Worm (Caenorhabditis elegans) whole organism, L3 larva: ENCODE results near the gene T07F8.1.

Experiments
- aly-2 ChIP-seq: fragments of 150-350 bp; optimal IDR thresholded peaks from 2 replicates; lab custom pipeline; 2014; ENCODE audit warnings: missing biosample characterization, missing genetic modification characterization
- ama-1 ChIP-seq: fragments of 150-350 bp; optimal IDR thresholded peaks from 2 replicates; lab custom pipeline; 2018
- ceh-16 ChIP-seq: sonication (generic microtip); optimal IDR thresholded peaks from 2 replicates; lab custom pipeline; 2017; ENCODE audit warnings: missing biosample characterization, missing genetic modification characterization
- ceh-28 ChIP-seq: fragments of 150-350 bp; optimal IDR thresholded peaks from 2 replicates; lab custom pipeline; 2014; ENCODE audit warnings: missing biosample characterization, missing genetic modification reagents, missing genetic modification characterization
- ceh-82 ChIP-seq: fragments of 150-350 bp; optimal IDR thresholded peaks from 2 replicates; lab custom pipeline; 2014; ENCODE audit warnings: missing biosample characterization, missing genetic modification characterization
- ceh-9 ChIP-seq: sonication (generic microtip); optimal IDR thresholded peaks from 2 replicates; lab custom pipeline; 2018; ENCODE audit warnings: missing biosample characterization, missing genetic modification characterization
- daf-12 ChIP-seq: fragments of 150-350 bp; optimal IDR thresholded peaks from 2 replicates; lab custom pipeline; 2014; ENCODE audit warnings: missing biosample characterization, missing genetic modification reagents, missing genetic modification characterization
- egl-27 ChIP-seq: sonication (generic microtip); optimal IDR thresholded peaks from 4 replicates; lab custom pipeline; 2017; ENCODE audit warnings: missing biosample characterization, missing genetic modification reagents, missing genetic modification characterization
- egl-5 ChIP-seq: fragments of 150-350 bp; optimal IDR thresholded peaks from 2 replicates; lab custom pipeline; 2017; ENCODE audit warnings: missing biosample characterization, missing genetic modification reagents, missing genetic modification characterization, inconsistent platforms
- elt-1 ChIP-seq: fragments of 150-350 bp; optimal IDR thresholded peaks from 2 replicates; lab custom pipeline; 2014; ENCODE audit warnings: missing biosample characterization, missing genetic modification characterization
- elt-2 ChIP-seq: sonication (generic microtip); optimal IDR thresholded peaks from 2 replicates; lab custom pipeline; 2016; ENCODE audit warnings: missing genetic modification reagents, mild to moderate bottlenecking, missing genetic modification characterization, missing compliant biosample characterization
- elt-3 ChIP-seq, 3 experiments: fragments of 150-350 bp in 1 of 3; sonication (generic microtip) in 2 of 3; optimal IDR thresholded peaks; 2 replicates in 2 of 3; 4 replicates in 1 of 3; lab custom pipeline; 2014 to 2017; ENCODE audit warnings: missing biosample characterization in 3 of 3, missing genetic modification characterization in 3 of 3
- eor-1 ChIP-seq, 2 experiments: fragments of 150-350 bp; optimal IDR thresholded peaks; 2 replicates each; lab custom pipeline; 2014 to 2018; ENCODE audit warnings: missing biosample characterization in 2 of 2, missing genetic modification characterization in 2 of 2
- fkh-10 ChIP-seq: sonication (generic microtip); optimal IDR thresholded peaks from 2 replicates; lab custom pipeline; 2017; ENCODE audit warnings: missing biosample characterization, missing genetic modification reagents, missing genetic modification characterization
- fos-1 ChIP-seq: fragments of 150-350 bp; optimal IDR thresholded peaks from 2 replicates; lab custom pipeline; 2014; ENCODE audit warnings: missing biosample characterization, missing genetic modification characterization
- hmg-11 ChIP-seq: sonication (generic microtip); optimal IDR thresholded peaks from 2 replicates; lab custom pipeline; 2016; ENCODE audit warnings: missing genetic modification characterization, missing compliant biosample characterization
- lin-15B ChIP-seq: fragments of 150-350 bp; optimal IDR thresholded peaks from 2 replicates; lab custom pipeline; 2014; ENCODE audit warnings: missing biosample characterization, missing genetic modification characterization
- lin-39 ChIP-seq: fragments of 150-350 bp; optimal IDR thresholded peaks from 2 replicates; lab custom pipeline; 2018; ENCODE audit warnings: missing biosample characterization, missing genetic modification reagents, missing genetic modification characterization
- lsy-12 ChIP-seq: sonication (generic microtip); optimal IDR thresholded peaks from 2 replicates; lab custom pipeline; 2016; ENCODE audit warnings: mild to moderate bottlenecking, missing genetic modification characterization, missing compliant biosample characterization
- mdl-1 ChIP-seq: fragments of 150-350 bp; optimal IDR thresholded peaks from 2 replicates; lab custom pipeline; 2014; ENCODE audit warnings: missing biosample characterization, missing genetic modification characterization
- mml-1 ChIP-seq: fragments of 150-350 bp; sonication (generic microtip); optimal IDR thresholded peaks from 3 replicates; lab custom pipeline; 2014; ENCODE audit warnings: missing biosample characterization, missing genetic modification characterization
- nfya-1 ChIP-seq: sonication (generic microtip); optimal IDR thresholded peaks from 2 replicates; lab custom pipeline; 2017; ENCODE audit warnings: missing genetic modification characterization, mild to moderate bottlenecking, missing compliant biosample characterization, antibody characterized with exemption, moderate library complexity; ENCODE audit not compliant: insufficient read depth
- nhr-11 ChIP-seq: fragments of 150-350 bp; optimal IDR thresholded peaks from 2 replicates; lab custom pipeline; 2014; ENCODE audit warnings: missing biosample characterization, missing genetic modification characterization
- nhr-12 ChIP-seq: fragments of 150-350 bp; optimal IDR thresholded peaks from 2 replicates; lab custom pipeline; 2014; ENCODE audit warnings: missing biosample characterization, missing genetic modification characterization
- nhr-23 ChIP-seq: fragments of 150-350 bp; optimal IDR thresholded peaks from 2 replicates; lab custom pipeline; 2014; ENCODE audit warnings: missing biosample characterization, missing genetic modification reagents, missing genetic modification characterization
- nhr-237 ChIP-seq: fragments of 150-350 bp; optimal IDR thresholded peaks from 2 replicates; lab custom pipeline; 2014; ENCODE audit warnings: missing biosample characterization, missing genetic modification characterization
- nhr-25 ChIP-seq: sonication (generic microtip); optimal IDR thresholded peaks from 2 replicates; lab custom pipeline; 2017; ENCODE audit warnings: missing biosample characterization, missing genetic modification characterization
- nhr-28 ChIP-seq: fragments of 150-350 bp; optimal IDR thresholded peaks from 2 replicates; lab custom pipeline; 2014; ENCODE audit warnings: missing biosample characterization, missing genetic modification characterization
- nhr-43 ChIP-seq: sonication (generic microtip); optimal IDR thresholded peaks from 2 replicates; lab custom pipeline; 2016; ENCODE audit warnings: mild to moderate bottlenecking, missing genetic modification characterization, missing compliant biosample characterization; ENCODE audit not compliant: poor library complexity, severe bottlenecking
- nhr-67 ChIP-seq: fragments of 150-350 bp; optimal IDR thresholded peaks from 2 replicates; lab custom pipeline; 2014; ENCODE audit warnings: missing biosample characterization, missing genetic modification characterization
- nhr-76 ChIP-seq: fragments of 150-350 bp; sonication (generic microtip); optimal IDR thresholded peaks from 5 replicates; lab custom pipeline; 2014; ENCODE audit warnings: missing biosample characterization, missing genetic modification characterization
- pha-4 ChIP-seq: fragments of 150-350 bp; optimal IDR thresholded peaks from 2 replicates; lab custom pipeline; 2014; ENCODE audit warnings: missing biosample characterization, missing genetic modification reagents, missing genetic modification characterization
- pqm-1 ChIP-seq: fragments of 150-350 bp; optimal IDR thresholded peaks from 2 replicates; lab custom pipeline; 2017; ENCODE audit warnings: missing biosample characterization, missing genetic modification characterization, inconsistent platforms
- sea-2 ChIP-seq: fragments of 150-350 bp; sonication (generic microtip); optimal IDR thresholded peaks from 4 replicates; lab custom pipeline; 2014; ENCODE audit warnings: missing biosample characterization, missing genetic modification reagents, missing genetic modification characterization
- tbx-2 ChIP-seq: sonication (generic microtip); optimal IDR thresholded peaks from 2 replicates; lab custom pipeline; 2016; ENCODE audit warnings: mild to moderate bottlenecking, missing genetic modification characterization, missing compliant biosample characterization
- unc-39 ChIP-seq: sonication (generic microtip); optimal IDR thresholded peaks from 4 replicates; lab custom pipeline; 2017; ENCODE audit warnings: missing biosample characterization, missing genetic modification characterization
- zag-1 ChIP-seq: fragments of 150-350 bp; optimal IDR thresholded peaks from 2 replicates; lab custom pipeline; 2014; ENCODE audit warnings: missing biosample characterization, missing genetic modification characterization
- ztf-11 ChIP-seq: fragments of 150-350 bp; optimal IDR thresholded peaks from 2 replicates; lab custom pipeline; 2014; ENCODE audit warnings: missing biosample characterization, missing genetic modification characterization

Gene T07F8.1

ce11 chrII:7126457-7126856 lies 21.7 kb upstream of the T07F8.1 start, which contains the start of gene F10E7.1:
TSS of gene F10E7.1 (plus strand) at chrII:7126757.
- TF ChIP-seq ceh-16: no peak
- no peak for TF ChIP-seq nhr-28 (tag; lab: Kevin White, UChicago)
- no peak for TF ChIP-seq nhr-23
- TF ChIP-seq ceh-28 (tag; lab: Kevin White, UChicago): no peak
- TF ChIP-seq ceh-82 (tag; lab: Kevin White, UChicago): no peak
- no peak for TF ChIP-seq hmg-11
- no peak for TF ChIP-seq fkh-10
- no peak for TF ChIP-seq elt-2 (tag; lab: Kevin White, UChicago)
- no peak for TF ChIP-seq unc-39
- no peak for TF ChIP-seq sea-2 (GFP tag; lab: Kevin White, UChicago)

ce11 chrII:7131871-7132693 lies 16.1 kb upstream of the T07F8.1 start, which contains the start of the genes T07F8.4 and gld-3:
TSS of gene T07F8.4 (minus strand) at chrII:7132032.
TSS of gene gld-3 (plus strand) at chrII:7132643.
- peak; percentile 36 for TF ChIP-seq lin-15B (tag; lab: Kevin White, UChicago)
- no peak for TF ChIP-seq nhr-23
- no peak for TF ChIP-seq lin-39 (tag; lab: Kevin White, UChicago)
- peak; percentile 14 for TF ChIP-seq nhr-25
- TF ChIP-seq zag-1 (tag; lab: Kevin White, UChicago): no peak
- no peak for TF ChIP-seq eor-1 (tag; optimal IDR thresholded peaks at IDR 0.05; lab: Kevin White, UChicago)
- TF ChIP-seq nhr-67 (tag; lab: Kevin White, UChicago): no peak
- no peak for TF ChIP-seq pha-4 (tag; lab: Kevin White, UChicago)
- no peak for TF ChIP-seq mml-1 (tag; lab: Kevin White, UChicago)
- TF ChIP-seq ztf-11 (tag; lab: Kevin White, UChicago): no peak
- TF ChIP-seq nfya-1: peak; percentile 83
- TF ChIP-seq aly-2: no peak
- TF ChIP-seq pqm-1: no peak

DNA sequence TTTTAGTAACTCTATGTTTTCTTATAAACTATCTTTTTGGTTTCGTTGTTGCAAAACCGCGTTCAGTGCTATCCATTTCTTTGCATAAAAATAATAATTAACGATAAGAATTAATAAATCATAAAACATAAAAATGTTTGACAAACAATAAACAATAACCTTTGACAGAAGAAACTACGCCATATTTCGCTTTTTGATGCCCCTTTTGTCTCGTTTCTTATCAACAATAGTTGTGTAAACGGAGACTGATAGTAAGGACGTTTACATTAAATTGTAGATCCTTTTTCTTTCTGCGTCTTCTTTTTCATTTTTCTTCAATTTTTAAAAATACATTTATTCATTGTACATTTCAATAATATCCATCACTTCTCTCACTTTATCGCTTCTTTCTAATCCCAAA lies 9.1 kb upstream of the T07F8.1 start:
- TF ChIP-seq ceh-9: no peak
- no peak for TF ChIP-seq nhr-43 (tag; lab: Kevin White, UChicago)
- TF ChIP-seq pqm-1: peak; percentile 86
- peak; percentile 76 for TF ChIP-seq pha-4 (tag; lab: Kevin White, UChicago)
- no peak for TF ChIP-seq nhr-12 (tag; lab: Kevin White, UChicago)
- TF ChIP-seq lsy-12: no peak
- TF ChIP-seq elt-2 (tag; lab: Kevin White, UChicago): peak; percentile 82
- TF ChIP-seq fos-1 (tag; lab: Kevin White, UChicago): no peak
- TF ChIP-seq mml-1 (tag; lab: Kevin White, UChicago): no peak
- TF ChIP-seq ceh-16: no peak

DNA sequence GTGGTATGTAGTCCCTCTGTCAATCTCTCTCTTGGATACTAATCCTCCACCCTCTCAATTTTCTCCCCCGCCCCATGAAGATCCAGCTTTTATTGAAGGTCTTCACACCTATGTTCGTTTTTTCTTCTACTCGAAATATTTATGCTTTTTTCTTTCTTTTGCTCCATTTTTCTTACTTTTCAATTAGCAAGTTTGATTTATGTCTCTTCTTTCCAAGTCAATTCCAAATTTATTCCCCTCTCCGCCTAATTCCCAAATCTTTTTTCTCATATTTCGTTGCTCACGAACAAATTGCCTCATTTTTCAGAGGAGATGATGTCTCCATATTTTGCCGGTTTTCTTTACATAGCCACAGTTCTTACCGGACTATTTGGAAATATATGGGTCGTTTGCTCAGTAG lies 3.9 kb upstream of the T07F8.1 start, which contains the start of gene npr-31:
npr-31 (plus strand) TSS at position 301 of the 400 bp plus-strand sequence.
- TF ChIP-seq lin-39 (tag; lab: Kevin White, UChicago) (no peak), pha-4 (tag; lab: Kevin White, UChicago) (no peak), ama-1 (lab: Kevin White, UChicago) (no peak), fos-1 (tag; lab: Kevin White, UChicago) (no peak), elt-1 (tag; lab: Kevin White, UChicago) (no peak), egl-27 (tag; lab: Kevin White, UChicago) (no peak), pqm-1 (no peak), egl-5 (tag; lab: Kevin White, UChicago) (no peak), ceh-9 (no peak), nhr-237 (tag; lab: Kevin White, UChicago) (no peak), mdl-1 (tag; lab: Kevin White, UChicago) (no peak), tbx-2 (no peak), nhr-76 (no peak), mml-1 (tag; lab: Kevin White, UChicago) (no peak), ceh-82 (tag; lab: Kevin White, UChicago) (no peak), nhr-11 (tag; lab: Kevin White, UChicago) (no peak), elt-3 (tag; optimal IDR thresholded peaks at IDR 0.05; lab: Kevin White, UChicago) (no peak), daf-12 (tag; lab: Kevin White, UChicago) (no peak), elt-2 (tag; lab: Kevin White, UChicago) (no peak), fkh-10 (no peak)
